Fruit fly (Drosophila melanogaster): Measurements from ENCODE around the gene gny.

The gny gene

DNA sequence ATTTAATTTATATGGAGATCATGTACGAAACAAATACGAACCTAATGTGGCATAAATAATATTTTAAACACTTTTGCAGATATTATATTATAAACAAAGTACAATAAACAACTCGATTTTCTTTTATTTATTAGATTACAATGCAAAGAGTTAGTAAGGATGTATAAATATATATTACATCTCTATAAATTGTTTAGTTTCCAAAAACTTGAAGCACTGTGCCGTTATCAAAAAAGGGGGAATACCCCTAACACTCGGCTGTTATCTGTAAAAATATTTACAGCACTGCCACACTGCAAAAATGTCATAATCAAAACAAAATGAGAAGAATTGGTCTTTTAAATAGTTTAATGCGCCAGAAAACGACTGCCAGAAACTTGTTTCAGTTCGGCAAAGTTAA, 48.6 kb downstream of the gny start, which contains the start of gene CG5188 (continued):
- TF ChIP-seq tio (GFP tag; optimal IDR thresholded peaks at IDR 0.05) (no peak), CG17385 (GFP tag; optimal IDR thresholded peaks at IDR 0.05) (peak; percentile 48), vfl (GFP tag; optimal IDR thresholded peaks at IDR 0.05) (peak; percentile 28), CG2129 (GFP tag; IDR thresholded peaks at IDR 0.05; ENCODE audit: partially characterized antibody) (no peak), ac (GFP tag; optimal IDR thresholded peaks at IDR 0.05) (no peak), repo (GFP tag; optimal IDR thresholded peaks at IDR 0.05) (no peak), ab (GFP tag; optimal IDR thresholded peaks at IDR 0.05) (no peak), MESR4 (GFP tag; optimal IDR thresholded peaks at IDR 0.05) (peak; percentile 43), hbn (GFP tag; IDR thresholded peaks at IDR 0.05; ENCODE audit: partially characterized antibody) (no peak), bowl (GFP tag; IDR thresholded peaks at IDR 0.05) (no peak), CG33557 (GFP tag; optimal IDR thresholded peaks at IDR 0.05) (no peak), Eip74EF (GFP tag; optimal IDR thresholded peaks at IDR 0.05) (peak in 1 of 2 experiments; percentile 29), ase (GFP tag; IDR thresholded peaks at IDR 0.05) (no peak), YL-1 (GFP tag; optimal IDR thresholded peaks at IDR 0.05) (peak; percentile 82), crp (GFP tag; optimal IDR thresholded peaks at IDR 0.05) (peak in 1 of 2 experiments; percentile 5), ash1 (GFP tag; optimal IDR thresholded peaks at IDR 0.05) (no peak), nerfin-2 (GFP tag; IDR thresholded peaks at IDR 0.05; ENCODE audit: partially characterized antibody) (no peak), MTF-1 (GFP tag; optimal IDR thresholded peaks at IDR 0.05; ENCODE audit: borderline replicate concordance) (no peak), ind (GFP tag; optimal IDR thresholded peaks at IDR 0.05) (peak; percentile 33), dysf (GFP tag; IDR thresholded peaks at IDR 0.05) (no peak; the same call in 2 of the 3 replicates), fu2 (GFP tag; optimal IDR thresholded peaks at IDR 0.05) (no peak), sob (GFP tag; IDR thresholded peaks at IDR 0.05) (peak; percentile 31; the same call in 1 of the 2 replicates), knrl (GFP tag; IDR thresholded peaks at IDR 0.05; ENCODE audit: partially characterized antibody) (peak; percentile 20; the same call in 1 of the 3 replicates), Xbp1 (GFP tag; optimal IDR thresholded peaks at IDR 0.05) (peak; percentile 57), CG13424 (tag; optimal IDR thresholded peaks at IDR 0.05) (peak; percentile 64), CG1792 (GFP tag; optimal IDR thresholded peaks at IDR 0.05) (no peak), CG8089 (GFP tag; optimal IDR thresholded peaks at IDR 0.05) (no peak), CG15269 (tag; optimal IDR thresholded peaks at IDR 0.05) (peak; percentile 69), ato (GFP tag; IDR thresholded peaks at IDR 0.05; ENCODE audit: partially characterized antibody) (peak; percentile 53; the same call in 1 of the 2 replicates), exex (tag; optimal IDR thresholded peaks at IDR 0.05) (no peak), Fer1 (GFP tag; optimal IDR thresholded peaks at IDR 0.05) (peak; percentile 48), CG7372 (GFP tag; IDR thresholded peaks at IDR 0.05) (no peak), cad (GFP tag; optimal IDR thresholded peaks at IDR 0.05) (no peak), pzg (GFP tag; optimal IDR thresholded peaks at IDR 0.05) (peak; percentile 40), Oli (tag; optimal IDR thresholded peaks at IDR 0.05) (peak; percentile 19), Rx (GFP tag; IDR thresholded peaks at IDR 0.05) (no peak), zfh1 (GFP tag; IDR thresholded peaks at IDR 0.05) (peak; percentile 37; the same call in 1 of the 3 replicates), Hr3 (GFP tag; optimal IDR thresholded peaks at IDR 0.05) (peak; percentile 9), unc-4 (GFP tag; IDR thresholded peaks at IDR 0.05; ENCODE audit: partially characterized antibody) (0 out of 2 replicates have a peak, but pooled peaks have one; percentile 26), bbx (GFP tag; IDR thresholded peaks at IDR 0.05; ENCODE audit: partially characterized antibody) (no peak), C15 (GFP tag; IDR thresholded peaks at IDR 0.05) (no peak), Kr (GFP tag; optimal IDR thresholded peaks at IDR 0.05) (no peak), Optix (GFP tag; IDR thresholded peaks at IDR 0.05) (no peak), CG13894 (tag; optimal IDR thresholded peaks at IDR 0.05) (peak; percentile 41), Hsf (GFP tag; optimal IDR thresholded peaks at IDR 0.05) (peak; percentile 27), Six4 (GFP tag; optimal IDR thresholded peaks at IDR 0.05) (peak; percentile 10), CG3163 (GFP tag; optimal IDR thresholded peaks at IDR 0.05) (no peak), CG3281 (GFP tag; optimal IDR thresholded peaks at IDR 0.05) (peak; percentile 40), CG16779 (GFP tag; IDR thresholded peaks at IDR 0.05) (no peak), bsh (GFP tag; optimal IDR thresholded peaks at IDR 0.05) (peak in 1 of 2 experiments; percentile 48)
